Fruit fly (Drosophila melanogaster) whole organism, embryonic: ENCODE measurements around the gene Ciz1.

Source experiments
- Abd-B ChIP-seq: fragments of 200-800 bp; sonication (Bioruptor generic); optimal IDR thresholded peaks from 2 replicates; lab custom pipeline; 2018; ENCODE audit warnings: missing biosample characterization, mild to moderate bottlenecking, missing genetic modification characterization, moderate library complexity
- Atf6 ChIP-seq: fragments of 200-800 bp; sonication (Bioruptor generic); IDR thresholded peaks from 2 replicates; pipeline ENCODE4 v1.3.6; 2022; ENCODE audit warnings: missing biosample characterization, missing genetic modification characterization
- CG10274 ChIP-seq: fragments of 200-800 bp; sonication (Bioruptor generic); optimal IDR thresholded peaks from 3 replicates; lab custom pipeline; 2017; ENCODE audit warnings: missing biosample characterization, mild to moderate bottlenecking, missing genetic modification characterization
- CG11093 ChIP-seq: fragments of 200-800 bp; sonication (Bioruptor generic); IDR thresholded peaks from 3 replicates; pipeline ENCODE4 v1.3.6; 2022; ENCODE audit warnings: missing biosample characterization, missing genetic modification characterization
- CG11456 ChIP-seq: fragments of 200-800 bp; sonication (Bioruptor generic); IDR thresholded peaks from 3 replicates; pipeline ENCODE4 v1.3.6; 2022; ENCODE audit warnings: missing biosample characterization, missing genetic modification characterization
- CG11695 ChIP-seq: fragments of 200-800 bp; sonication (Bioruptor generic); IDR thresholded peaks from 3 replicates; pipeline ENCODE4 v1.3.6; 2022; ENCODE audit warnings: missing biosample characterization, missing genetic modification characterization
- CG12659 ChIP-seq: fragments of 200-800 bp; sonication (Bioruptor generic); optimal IDR thresholded peaks from 3 replicates; lab custom pipeline; 2017; ENCODE audit warnings: mild to moderate bottlenecking, missing biosample characterization, missing genetic modification reagents, missing genetic modification characterization
- CG13123 ChIP-seq: fragments of 200-800 bp; sonication (Bioruptor generic); optimal IDR thresholded peaks from 2 replicates; lab custom pipeline; 2016; ENCODE audit warnings: missing biosample characterization, missing genetic modification characterization
- CG17802 ChIP-seq: fragments of 200-800 bp; sonication (Bioruptor generic); optimal IDR thresholded peaks from 2 replicates; lab custom pipeline; 2018; ENCODE audit warnings: missing biosample characterization, mild to moderate bottlenecking, missing genetic modification characterization, moderate library complexity
- CG18599 ChIP-seq: fragments of 200-800 bp; sonication (Bioruptor generic); optimal IDR thresholded peaks from 3 replicates; lab custom pipeline; 2017; ENCODE audit warnings: missing biosample characterization, missing genetic modification characterization, mild to moderate bottlenecking, moderate library complexity, missing genetic modification reagents
- CG3065 ChIP-seq: fragments of 200-800 bp; sonication (Bioruptor generic); optimal IDR thresholded peaks from 2 replicates; lab custom pipeline; 2016; ENCODE audit warnings: missing biosample characterization, missing genetic modification characterization
- CG3838 ChIP-seq: fragments of 200-800 bp; sonication (Bioruptor generic); optimal IDR thresholded peaks from 3 replicates; lab custom pipeline; 2016; ENCODE audit warnings: missing biosample characterization, missing genetic modification characterization
- CG3995 ChIP-seq: fragments of 200-800 bp; sonication (Bioruptor generic); optimal IDR thresholded peaks from 3 replicates; lab custom pipeline; 2016; ENCODE audit warnings: missing biosample characterization, missing genetic modification characterization
- CG4282 ChIP-seq: fragments of 200-800 bp; sonication (Bioruptor generic); optimal IDR thresholded peaks from 2 replicates; lab custom pipeline; 2016; ENCODE audit warnings: missing biosample characterization, missing genetic modification characterization
- CG6765 ChIP-seq: fragments of 200-800 bp; sonication (Bioruptor generic); optimal IDR thresholded peaks from 3 replicates; lab custom pipeline; 2017; ENCODE audit warnings: missing biosample characterization, mild to moderate bottlenecking, missing genetic modification characterization
- CG6791 ChIP-seq: fragments of 200-800 bp; sonication (Bioruptor generic); IDR thresholded peaks from 3 replicates; pipeline ENCODE4 v1.3.6; 2022; ENCODE audit warnings: missing biosample characterization, missing genetic modification characterization; ENCODE audit not compliant: partially characterized antibody
- CG7556 ChIP-seq: fragments of 200-800 bp; sonication (Bioruptor generic); optimal IDR thresholded peaks from 2 replicates; lab custom pipeline; 2017; ENCODE audit warnings: missing biosample characterization, mild to moderate bottlenecking, missing genetic modification characterization
- CG8388 ChIP-seq: fragments of 200-800 bp; sonication (Bioruptor generic); optimal IDR thresholded peaks from 2 replicates; lab custom pipeline; 2019; ENCODE audit warnings: missing biosample characterization, mild to moderate bottlenecking, missing genetic modification characterization, moderate library complexity
- CG8478 ChIP-seq: fragments of >200 bp; optimal IDR thresholded peaks from 2 replicates; lab custom pipeline; 2018
- CG9797 ChIP-seq: fragments of 200-800 bp; sonication (Bioruptor generic); optimal IDR thresholded peaks from 3 replicates; lab custom pipeline; 2018; ENCODE audit warnings: missing biosample characterization, mild to moderate bottlenecking, missing genetic modification characterization
- CoRest ChIP-seq: fragments of 200-800 bp; sonication (Bioruptor generic); optimal IDR thresholded peaks from 3 replicates; lab custom pipeline; 2018; ENCODE audit warnings: missing biosample characterization, mild to moderate bottlenecking, missing genetic modification characterization, moderate library complexity
- Dfd ChIP-seq, 2 experiments: fragments of >200 bp; optimal IDR thresholded peaks; 2 replicates each; lab custom pipeline; 2017; ENCODE audit warnings: missing biosample characterization in 2 of 2, missing genetic modification characterization in 2 of 2
- E2f1 ChIP-seq: fragments of 200-800 bp; sonication (Bioruptor generic); IDR thresholded peaks from 2 replicates; pipeline ENCODE4 v1.3.6; 2022; ENCODE audit warnings: missing biosample characterization, missing genetic modification characterization
- E2f2 ChIP-seq: fragments of 200-800 bp; sonication (Bioruptor generic); IDR thresholded peaks from 2 replicates; pipeline ENCODE4 v1.3.6; 2022; ENCODE audit warnings: missing biosample characterization, missing genetic modification characterization
- H2.0 ChIP-seq: fragments of 200-800 bp; sonication (Bioruptor generic); IDR thresholded peaks from 2 replicates; pipeline ENCODE4 v1.3.6; 2022; ENCODE audit warnings: missing biosample characterization, missing genetic modification characterization
- HLH3B ChIP-seq: fragments of 200-800 bp; sonication (Bioruptor generic); IDR thresholded peaks from 2 replicates; pipeline ENCODE4 v1.3.6; 2022; ENCODE audit warnings: missing biosample characterization, missing genetic modification characterization
- HLHmδ ChIP-seq: fragments of 200-800 bp; sonication (Bioruptor generic); optimal IDR thresholded peaks from 2 replicates; lab custom pipeline; 2018; ENCODE audit warnings: missing biosample characterization, mild to moderate bottlenecking, missing genetic modification characterization, moderate library complexity
- Hand ChIP-seq: fragments of 200-800 bp; sonication (Bioruptor generic); optimal IDR thresholded peaks from 2 replicates; lab custom pipeline; 2017; ENCODE audit warnings: mild to moderate bottlenecking, missing biosample characterization, missing genetic modification reagents, missing genetic modification characterization
- HmgD ChIP-seq: fragments of 200-800 bp; sonication (Bioruptor generic); optimal IDR thresholded peaks from 3 replicates; lab custom pipeline; 2016; ENCODE audit warnings: missing biosample characterization, missing genetic modification characterization
- Kr ChIP-seq: fragments of 200-800 bp; sonication (Bioruptor generic); optimal IDR thresholded peaks from 2 replicates; lab custom pipeline; 2017; ENCODE audit warnings: missing biosample characterization, mild to moderate bottlenecking, missing genetic modification characterization
- Mad ChIP-seq: fragments of 200-800 bp; sonication (Bioruptor generic); optimal IDR thresholded peaks from 2 replicates; lab custom pipeline; 2016; ENCODE audit warnings: missing biosample characterization, missing genetic modification characterization
- TFAM ChIP-seq: fragments of 200-800 bp; sonication (Bioruptor generic); optimal IDR thresholded peaks from 2 replicates; lab custom pipeline; 2017; ENCODE audit warnings: missing biosample characterization, missing genetic modification characterization, inconsistent platforms
- Tbp ChIP-seq: fragments of >200 bp; optimal IDR thresholded peaks from 2 replicates; lab custom pipeline; 2018; ENCODE audit warnings: missing biosample characterization, missing genetic modification characterization
- YL-1 ChIP-seq: fragments of 200-800 bp; sonication (Bioruptor generic); optimal IDR thresholded peaks from 3 replicates; lab custom pipeline; 2017; ENCODE audit warnings: missing biosample characterization, mild to moderate bottlenecking, missing genetic modification characterization
- bsh ChIP-seq, 2 experiments: fragments of 200-800 bp; sonication (Bioruptor generic); optimal IDR thresholded peaks; 2 replicates each; lab custom pipeline; 2017 to 2018; ENCODE audit warnings: mild to moderate bottlenecking in 2 of 2, missing biosample characterization in 2 of 2, missing genetic modification characterization in 2 of 2, moderate library complexity in 1 of 2
- cas ChIP-seq: fragments of 200-800 bp; sonication (Bioruptor generic); IDR thresholded peaks from 2 replicates; pipeline ENCODE4 v1.3.6; 2022; ENCODE audit warnings: missing biosample characterization, missing genetic modification characterization
- ems ChIP-seq: fragments of 200-800 bp; sonication (Bioruptor generic); optimal IDR thresholded peaks from 3 replicates; lab custom pipeline; 2016; ENCODE audit warnings: missing biosample characterization, missing genetic modification characterization
- fd64A ChIP-seq: fragments of 200-800 bp; sonication (Bioruptor generic); optimal IDR thresholded peaks from 3 replicates; lab custom pipeline; 2018; ENCODE audit warnings: missing biosample characterization, mild to moderate bottlenecking, missing genetic modification characterization
- gsb ChIP-seq: fragments of 200-800 bp; sonication (Bioruptor generic); IDR thresholded peaks from 2 replicates; pipeline ENCODE4 v1.3.6; 2022; ENCODE audit warnings: missing biosample characterization, missing genetic modification characterization
- kah ChIP-seq: fragments of 200-800 bp; sonication (Bioruptor generic); optimal IDR thresholded peaks from 2 replicates; lab custom pipeline; 2018; ENCODE audit warnings: missing biosample characterization, mild to moderate bottlenecking, missing genetic modification characterization
- lola ChIP-seq, 3 experiments: fragments of >200 bp in 2 of 3; fragments of 200-800 bp in 1 of 3; sonication (Bioruptor generic) in 1 of 3; optimal IDR thresholded peaks; 2 replicates each; lab custom pipeline; 2017 to 2019; ENCODE audit warnings: missing biosample characterization in 3 of 3, missing genetic modification characterization in 3 of 3, mild to moderate bottlenecking in 1 of 3, moderate library complexity in 1 of 3
- oc ChIP-seq: fragments of 200-800 bp; sonication (Bioruptor generic); optimal IDR thresholded peaks from 2 replicates; lab custom pipeline; 2018; ENCODE audit warnings: missing biosample characterization, mild to moderate bottlenecking, missing genetic modification characterization, moderate library complexity
- pan ChIP-seq, 4 experiments: fragments of >200 bp in 3 of 4; fragments of 200-800 bp in 1 of 4; sonication (Bioruptor generic) in 1 of 4; optimal IDR thresholded peaks in 3 of 4; IDR thresholded peaks in 1 of 4; 2 replicates each; pipeline versions ENCODE4 v1.3.6 to Lab custom; 2017 to 2022; ENCODE audit warnings: missing biosample characterization in 2 of 4, missing genetic modification characterization in 2 of 4, mixed read lengths in 1 of 4
- row ChIP-seq: fragments of 200-800 bp; sonication (Bioruptor generic); IDR thresholded peaks from 3 replicates; pipeline ENCODE4 v1.3.6; 2022; ENCODE audit warnings: missing biosample characterization, missing genetic modification characterization
- sd ChIP-seq: fragments of 200-800 bp; sonication (Bioruptor generic); optimal IDR thresholded peaks from 3 replicates; lab custom pipeline; 2018; ENCODE audit warnings: missing biosample characterization, mild to moderate bottlenecking, missing genetic modification characterization, moderate library complexity
- slbo ChIP-seq: fragments of 200-800 bp; sonication (Bioruptor generic); IDR thresholded peaks from 2 replicates; pipeline ENCODE4 v1.3.6; 2022; ENCODE audit warnings: missing biosample characterization, missing genetic modification characterization
- sr ChIP-seq: fragments of 200-800 bp; sonication (Bioruptor generic); IDR thresholded peaks from 3 replicates; pipeline ENCODE4 v1.3.6; 2022; ENCODE audit warnings: missing biosample characterization, missing genetic modification characterization
- vvl ChIP-seq: fragments of 200-800 bp; sonication (Bioruptor generic); IDR thresholded peaks from 2 replicates; pipeline ENCODE4 v1.3.6; 2022; ENCODE audit warnings: missing biosample characterization, missing genetic modification characterization
- z ChIP-seq: fragments of 200-800 bp; sonication (Bioruptor generic); IDR thresholded peaks from 3 replicates; pipeline ENCODE4 v1.3.6; 2022; ENCODE audit warnings: missing biosample characterization, missing genetic modification characterization
- zfh1 ChIP-seq: fragments of 200-800 bp; sonication (Bioruptor generic); IDR thresholded peaks from 3 replicates; pipeline ENCODE4 v1.3.6; 2022; ENCODE audit warnings: missing biosample characterization, missing genetic modification characterization

Ciz1 gene

dm6 chr3L:9888630-9889130 lies 24.2 kb downstream of the Ciz1 start, which contains the start of the genes Taf2 and CalpB (continued):
- TF ChIP-seq CG6765 (GFP tag; lab: Kevin White, UChicago): peak; percentile 81
- TF ChIP-seq Hand: peak; percentile 31
- TF ChIP-seq CG3838 (GFP tag; lab: Kevin White, UChicago): peak; percentile 34
- TF ChIP-seq vvl: peak; percentile 87
- peak; percentile 91 for TF ChIP-seq CG12659 (GFP tag; lab: Kevin White, UChicago)
- TF ChIP-seq H2.0 (GFP tag; lab: Robert Waterston, UW): 0 out of 2 replicates have a peak, but pooled peaks have one; percentile 43
- TF ChIP-seq z (GFP tag; lab: Robert Waterston, UW): no peak
- no peak for TF ChIP-seq cas (GFP tag; lab: Robert Waterston, UW)
- no peak for TF ChIP-seq sr
- peak; percentile 89 for TF ChIP-seq CG8388 (GFP tag; lab: Kevin White, UChicago)
- TF ChIP-seq CG11093: peak; percentile 62; the same call in 2 of the 3 replicates
- peak; percentile 81 for TF ChIP-seq E2f1 (GFP tag; lab: Robert Waterston, UW)
- peak; percentile 44 for TF ChIP-seq sd (tag; lab: Kevin White, UChicago)
- no peak for TF ChIP-seq CG3995 (GFP tag; lab: Kevin White, UChicago)
- no peak for TF ChIP-seq CG3065 (GFP tag; lab: Kevin White, UChicago)
- peak; percentile 91 for TF ChIP-seq CG7556
- peak; percentile 43 for TF ChIP-seq Mad (GFP tag; lab: Kevin White, UChicago)
- TF ChIP-seq Abd-B (GFP tag; lab: Kevin White, UChicago): peak; percentile 88
- TF ChIP-seq slbo (GFP tag; lab: Robert Waterston, UW): peak; percentile 90
- TF ChIP-seq E2f2 (GFP tag; lab: Robert Waterston, UW): peak; percentile 54; the same call in 1 of the 2 replicates
- no peak for TF ChIP-seq Kr
- TF ChIP-seq CG11456 (GFP tag; lab: Robert Waterston, UW): peak; percentile 69; the same call in 2 of the 3 replicates
- no peak for TF ChIP-seq Dfd (GFP tag; optimal IDR thresholded peaks at IDR 0.05; lab: Kevin White, UChicago)
- TF ChIP-seq CG11695: peak; percentile 88
- TF ChIP-seq bsh (GFP tag; optimal IDR thresholded peaks at IDR 0.05; lab: Kevin White, UChicago): peak; percentile 36 to 85
- TF ChIP-seq lola (GFP tag; optimal IDR thresholded peaks at IDR 0.05; lab: Kevin White, UChicago): peak in 1 of 3 experiments; percentile 89
- peak; percentile 62 for TF ChIP-seq gsb (GFP tag; lab: Robert Waterston, UW)
- TF ChIP-seq CG17802 (tag; lab: Kevin White, UChicago): peak; percentile 29
- TF ChIP-seq fd64A (GFP tag; lab: Kevin White, UChicago): no peak
- no peak for TF ChIP-seq pan (optimal IDR thresholded peaks at IDR 0.05; lab: Kevin White, UChicago)
- TF ChIP-seq pan (GFP tag; optimal IDR thresholded peaks at IDR 0.05 in 1 of 2, IDR thresholded peaks at IDR 0.05 in 1 of 2): peak in 1 of 2 experiments; percentile 77
- no peak for TF ChIP-seq TFAM
- TF ChIP-seq oc (tag; lab: Kevin White, UChicago): peak; percentile 73
- peak; percentile 92 for TF ChIP-seq row (GFP tag; lab: Robert Waterston, UW)
- peak; percentile 94 for TF ChIP-seq CoRest (tag; lab: Kevin White, UChicago)
- peak; percentile 42 for TF ChIP-seq CG13123 (GFP tag; lab: Kevin White, UChicago)
- TF ChIP-seq CG4282: peak; percentile 7
- peak; percentile 61; the same call in 1 of the 3 replicates for TF ChIP-seq zfh1 (GFP tag; lab: Robert Waterston, UW)
- no peak for TF ChIP-seq HLHmδ (GFP tag; lab: Kevin White, UChicago)
- peak; percentile 34; the same call in 1 of the 3 replicates for TF ChIP-seq CG6791 (GFP tag; lab: Robert Waterston, UW)
- TF ChIP-seq HmgD (GFP tag; lab: Kevin White, UChicago): peak; percentile 11
- peak; percentile 82 for TF ChIP-seq HLH3B
- TF ChIP-seq CG8478 (lab: Kevin White, UChicago): no peak
- TF ChIP-seq CG10274 (GFP tag; lab: Kevin White, UChicago): no peak
- TF ChIP-seq kah (GFP tag; lab: Kevin White, UChicago): peak; percentile 74
- peak; percentile 82 for TF ChIP-seq Atf6 (GFP tag; lab: Robert Waterston, UW)
- TF ChIP-seq Tbp (GFP tag; lab: Kevin White, UChicago): no peak
- peak; percentile 87 for TF ChIP-seq YL-1 (GFP tag; lab: Kevin White, UChicago)
- peak; percentile 87 for TF ChIP-seq CG18599
- peak; percentile 37 for TF ChIP-seq CG9797
- peak; percentile 39 for TF ChIP-seq ems (GFP tag; lab: Kevin White, UChicago)
